Worm (Caenorhabditis elegans) whole organism, early embryonic: Measurements from ENCODE around the gene nhr-93.

Source experiments
- F13C5.2 ChIP-seq: sonication (generic microtip); optimal IDR thresholded peaks from 2 replicates; lab custom pipeline; 2017; ENCODE audit warnings: mild to moderate bottlenecking, missing genetic modification characterization, inconsistent platforms, missing compliant biosample characterization
- ama-1 ChIP-seq: fragments of 150-350 bp; optimal IDR thresholded peaks from 2 replicates; lab custom pipeline; 2014
- ceh-13 ChIP-seq: fragments of 200-800 bp; sonication (Bioruptor generic); optimal IDR thresholded peaks from 2 replicates; lab custom pipeline; 2018; ENCODE audit warnings: mild to moderate bottlenecking, missing genetic modification characterization, missing compliant biosample characterization
- ceh-36 ChIP-seq: sonication (generic microtip); optimal IDR thresholded peaks from 2 replicates; lab custom pipeline; 2016; ENCODE audit warnings: missing genetic modification characterization, inconsistent platforms, missing compliant biosample characterization
- flt-1 ChIP-seq: fragments of 200-800 bp; sonication (Bioruptor generic); IDR thresholded peaks from 2 replicates; pipeline ENCODE4 v1.3.6; 2022; ENCODE audit warnings: missing genetic modification characterization, missing compliant biosample characterization
- hmbx-1 ChIP-seq: sonication (generic microtip); optimal IDR thresholded peaks from 2 replicates; lab custom pipeline; 2016; ENCODE audit warnings: mild to moderate bottlenecking, missing genetic modification characterization, missing compliant biosample characterization
- hmg-4 ChIP-seq: fragments of 200-800 bp; sonication (Bioruptor generic); optimal IDR thresholded peaks from 2 replicates; lab custom pipeline; 2018; ENCODE audit warnings: mild to moderate bottlenecking, missing genetic modification characterization, missing compliant biosample characterization
- pes-1 ChIP-seq: fragments of 200-800 bp; sonication (Bioruptor generic); IDR thresholded peaks from 2 replicates; pipeline ENCODE4 v1.3.6; 2022; ENCODE audit warnings: missing genetic modification reagents, missing genetic modification characterization, missing compliant biosample characterization
- scrt-1 ChIP-seq: fragments of 200-800 bp; sonication (Bioruptor generic); IDR thresholded peaks from 2 replicates; pipeline ENCODE4 v1.3.6; 2022; ENCODE audit warnings: missing genetic modification characterization, missing compliant biosample characterization
- sea-1 ChIP-seq: fragments of 200-800 bp; sonication (Bioruptor generic); conservative IDR thresholded peaks from 2 replicates; pipeline ENCODE4 v1.3.6; 2022; ENCODE audit warnings: missing genetic modification characterization, missing compliant biosample characterization
- tbx-37 ChIP-seq: fragments of 200-800 bp; sonication (Bioruptor generic); conservative IDR thresholded peaks from 2 replicates; pipeline ENCODE4 v1.3.6; 2022; ENCODE audit warnings: missing genetic modification reagents, missing genetic modification characterization, missing compliant biosample characterization
- tra-4 ChIP-seq: sonication (generic microtip); optimal IDR thresholded peaks from 2 replicates; lab custom pipeline; 2017; ENCODE audit warnings: missing genetic modification characterization, missing compliant biosample characterization

DNA sequence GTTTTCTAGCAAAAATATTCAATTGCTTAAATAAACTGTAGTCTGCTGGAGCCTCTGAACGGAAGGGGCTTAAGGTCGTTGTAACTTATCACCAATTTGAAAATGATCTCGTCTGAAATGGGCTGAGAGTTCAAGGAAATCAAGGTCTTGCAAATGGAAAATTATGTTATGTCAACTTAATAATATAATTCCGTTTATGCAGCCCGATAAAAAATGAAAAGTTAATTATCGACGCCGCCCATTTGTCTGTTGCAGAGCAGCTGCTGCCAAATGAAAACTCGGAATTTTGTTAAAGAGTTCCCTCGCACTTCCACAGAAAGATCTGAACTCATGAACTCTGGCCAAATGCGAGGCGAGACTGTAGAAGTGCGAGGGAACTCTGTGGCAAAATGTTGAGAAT is 2.9 kb upstream of the nhr-93 start, which contains the start of gene srbc-67:
- TF ChIP-seq hmg-4 (GFP tag; lab: Kevin White, UChicago) (no peak), F13C5.2 (no peak), hmbx-1 (tag; lab: Kevin White, UChicago) (no peak), flt-1 (GFP tag; lab: Robert Waterston, UW) (no peak), ama-1 (no peak), scrt-1 (GFP tag; lab: Robert Waterston, UW) (no peak), sea-1 (GFP tag; lab: Robert Waterston, UW) (no peak), ceh-36 (no peak), ceh-13 (GFP tag; lab: Kevin White, UChicago) (no peak), tbx-37 (GFP tag; lab: Robert Waterston, UW) (no peak), pes-1 (GFP tag; lab: Robert Waterston, UW) (no peak), tra-4 (no peak)
